Worm (Caenorhabditis elegans): ENCODE measurements around the gene W04D12.1.

Gene W04D12.1

ce11 chrIII:5806720-5807119, 30.0 kb upstream of the W04D12.1 start, which contains the start of gene R12B2.2:
Gene R12B2.2 (plus strand): TSS chrIII:5807020.
- no peak for TF ChIP-seq ztf-4 (tag; optimal IDR thresholded peaks at IDR 0.05)
- no peak for TF ChIP-seq nhr-25 (tag; optimal IDR thresholded peaks at IDR 0.05)
- no peak for TF ChIP-seq ztf-1 (GFP tag; conservative IDR thresholded peaks at IDR 0.05)

- no peak for TF ChIP-seq unc-39 (tag; optimal IDR thresholded peaks at IDR 0.05)
- TF ChIP-seq zag-1 (tag; optimal IDR thresholded peaks at IDR 0.05) = no peak
- TF ChIP-seq fos-1 (tag; optimal IDR thresholded peaks at IDR 0.05) = peak; percentile 35
These were observed 26.7 kb upstream of the W04D12.1 start for ce11 chrIII:5810012-5810411.

ce11 chrIII:5811957-5812356, 24.8 kb upstream of the W04D12.1 start:
- TF ChIP-seq unc-55 (GFP tag; optimal IDR thresholded peaks at IDR 0.05) = no peak
- TF ChIP-seq aly-2 (tag; optimal IDR thresholded peaks at IDR 0.05) = no peak
- TF ChIP-seq snpc-4 (tag; optimal IDR thresholded peaks at IDR 0.05) = no peak
- TF ChIP-seq C34F6.9 (tag; optimal IDR thresholded peaks at IDR 0.05) = no peak
- TF ChIP-seq mdl-1 (tag; optimal IDR thresholded peaks at IDR 0.05) = no peak

- TF ChIP-seq sma-3 (GFP tag; optimal IDR thresholded peaks at IDR 0.05) = peak; percentile 75
- TF ChIP-seq nhr-21 (tag; optimal IDR thresholded peaks at IDR 0.05) = peak; percentile 33
- no peak for TF ChIP-seq peb-1 (tag; optimal IDR thresholded peaks at IDR 0.05)
- TF ChIP-seq skn-1 (tag; optimal IDR thresholded peaks at IDR 0.05) = no peak
- no peak for TF ChIP-seq mdl-1 (tag; optimal IDR thresholded peaks at IDR 0.05)
- TF ChIP-seq nhr-77 (tag; optimal IDR thresholded peaks at IDR 0.05) = no peak
- TF ChIP-seq nhr-10 (tag; optimal IDR thresholded peaks at IDR 0.05) = no peak
- TF ChIP-seq fos-1 (tag; optimal IDR thresholded peaks at IDR 0.05) = peak; percentile 42
- TF ChIP-seq F13H6.1 (tag; optimal IDR thresholded peaks at IDR 0.05) = peak; percentile 9
- peak; percentile 21 for TF ChIP-seq sma-9 (GFP tag; optimal IDR thresholded peaks at IDR 0.05)
- TF ChIP-seq sma-9 (tag; optimal IDR thresholded peaks at IDR 0.05) = no peak
- no peak for TF ChIP-seq unc-55 (GFP tag; optimal IDR thresholded peaks at IDR 0.05)
- no peak for TF ChIP-seq alr-1 (tag; optimal IDR thresholded peaks at IDR 0.05)
- peak; percentile 33 for TF ChIP-seq nhr-25 (tag; optimal IDR thresholded peaks at IDR 0.05)
These were observed 24.1 kb upstream of the W04D12.1 start for ce11 chrIII:5812672-5813071.

ce11 chrIII:5813501-5813900, 23.2 kb upstream of the W04D12.1 start:
- no peak for TF ChIP-seq elt-3 (tag; optimal IDR thresholded peaks at IDR 0.05)
- TF ChIP-seq Y55F3AM.14 (GFP tag; optimal IDR thresholded peaks at IDR 0.05) = no peak
- no peak for TF ChIP-seq nhr-12 (tag; optimal IDR thresholded peaks at IDR 0.05)
- peak; percentile 2 for TF ChIP-seq sem-4 (tag; optimal IDR thresholded peaks at IDR 0.05)
- no peak for TF ChIP-seq ama-1 (optimal IDR thresholded peaks at IDR 0.05)

ce11 chrIII:5814098-5814497, 22.6 kb upstream of the W04D12.1 start:
- TF ChIP-seq fos-1 (tag; optimal IDR thresholded peaks at IDR 0.05) = peak; percentile 25
- no peak for TF ChIP-seq blmp-1 (tag; optimal IDR thresholded peaks at IDR 0.05; ENCODE audit: insufficient read depth)
- TF ChIP-seq sma-9 (GFP tag; optimal IDR thresholded peaks at IDR 0.05) = peak; percentile 64
- TF ChIP-seq sma-9 (tag; optimal IDR thresholded peaks at IDR 0.05) = no peak

ce11 chrIII:5814799-5815198, 21.9 kb upstream of the W04D12.1 start, which contains the start of gene R12B2.7:
Gene R12B2.7 (plus strand): TSS chrIII:5815045.
- TF ChIP-seq F13H6.1 (tag; optimal IDR thresholded peaks at IDR 0.05) (peak; percentile 11), nhr-11 (tag; optimal IDR thresholded peaks at IDR 0.05) (no peak), ama-1 (optimal IDR thresholded peaks at IDR 0.05) (no peak), sma-9 (GFP tag; optimal IDR thresholded peaks at IDR 0.05) (peak; percentile 48), sma-9 (tag; optimal IDR thresholded peaks at IDR 0.05) (no peak), mdl-1 (tag; optimal IDR thresholded peaks at IDR 0.05) (no peak), mbf-1 (tag; optimal IDR thresholded peaks at IDR 0.05) (no peak), skn-1 (tag; optimal IDR thresholded peaks at IDR 0.05) (no peak), nhr-237 (tag; optimal IDR thresholded peaks at IDR 0.05) (no peak), ceh-16 (tag; optimal IDR thresholded peaks at IDR 0.05) (no peak), aly-2 (tag; optimal IDR thresholded peaks at IDR 0.05) (no peak), lin-13 (GFP tag; optimal IDR thresholded peaks at IDR 0.05) (no peak), nhr-6 (tag; optimal IDR thresholded peaks at IDR 0.05) (no peak), sma-3 (GFP tag; optimal IDR thresholded peaks at IDR 0.05) (peak; percentile 34), zag-1 (tag; optimal IDR thresholded peaks at IDR 0.05) (no peak), nhr-25 (tag; optimal IDR thresholded peaks at IDR 0.05) (peak; percentile 6), nhr-12 (tag; optimal IDR thresholded peaks at IDR 0.05) (no peak), gmeb-1 (tag; optimal IDR thresholded peaks at IDR 0.05) (no peak), lsy-2 (tag; optimal IDR thresholded peaks at IDR 0.05) (no peak), fos-1 (tag; optimal IDR thresholded peaks at IDR 0.05) (no peak), R02D3.7 (tag; optimal IDR thresholded peaks at IDR 0.05) (no peak), nhr-21 (tag; optimal IDR thresholded peaks at IDR 0.05) (peak; percentile 15)
